Fruit fly (Drosophila melanogaster): Measurements from ENCODE around the gene CG14629.

The CG14629 gene

dm6 chrX:1033066-1033465, 18.3 kb upstream of the CG14629 start (continued):
- peak; percentile 97 for TF ChIP-seq vnd (GFP tag; IDR thresholded peaks at IDR 0.05; ENCODE audit: partially characterized antibody)
- no peak for TF ChIP-seq Tbp (GFP tag; optimal IDR thresholded peaks at IDR 0.05)
- peak; percentile 80; the same call in 2 of the 4 replicates for TF ChIP-seq Gug (GFP tag; IDR thresholded peaks at IDR 0.05)
- TF ChIP-seq CG11085 (GFP tag; IDR thresholded peaks at IDR 0.05) = peak; percentile 37; the same call in 1 of the 2 replicates
- TF ChIP-seq CG7745 (tag; optimal IDR thresholded peaks at IDR 0.05) = no peak
- TF ChIP-seq MESR4 (GFP tag; optimal IDR thresholded peaks at IDR 0.05) = peak; percentile 31
- TF ChIP-seq CG4617 (GFP tag; optimal IDR thresholded peaks at IDR 0.05; ENCODE audit: borderline replicate concordance) = peak; percentile 14
- TF ChIP-seq CG11695 (GFP tag; IDR thresholded peaks at IDR 0.05) = no peak
- peak; percentile 30; the same call in 1 of the 3 replicates for TF ChIP-seq CG34422 (GFP tag; IDR thresholded peaks at IDR 0.05)
- TF ChIP-seq nau (GFP tag; optimal IDR thresholded peaks at IDR 0.05) = no peak
- no peak for TF ChIP-seq kah (GFP tag; optimal IDR thresholded peaks at IDR 0.05)
- TF ChIP-seq schlank (tag; optimal IDR thresholded peaks at IDR 0.05) = no peak
- TF ChIP-seq CG4854 (GFP tag; optimal IDR thresholded peaks at IDR 0.05) = no peak
- TF ChIP-seq knrl (GFP tag; IDR thresholded peaks at IDR 0.05; ENCODE audit: partially characterized antibody) = peak; percentile 98
- peak; percentile 99 for TF ChIP-seq chinmo (GFP tag; IDR thresholded peaks at IDR 0.05; ENCODE audit: partially characterized antibody)
- TF ChIP-seq so (GFP tag; IDR thresholded peaks at IDR 0.05) = no peak
- peak; percentile 75 for TF ChIP-seq Rfx (GFP tag; IDR thresholded peaks at IDR 0.05)
- TF ChIP-seq cato (GFP tag; optimal IDR thresholded peaks at IDR 0.05; ENCODE audit: borderline replicate concordance) = no peak
- TF ChIP-seq sd (tag; optimal IDR thresholded peaks at IDR 0.05) = no peak
- TF ChIP-seq lbe (GFP tag; optimal IDR thresholded peaks at IDR 0.05) = peak; percentile 13
- peak; percentile 24 for TF ChIP-seq HmgD (GFP tag; optimal IDR thresholded peaks at IDR 0.05)
- TF ChIP-seq CG14014 (GFP tag; IDR thresholded peaks at IDR 0.05) = 0 out of 2 replicates have a peak, but pooled peaks have one; percentile 12
- TF ChIP-seq CG17186 (GFP tag; optimal IDR thresholded peaks at IDR 0.05) = peak; percentile 44
- TF ChIP-seq CG2120 (GFP tag; optimal IDR thresholded peaks at IDR 0.05) = peak; percentile 21
- peak; percentile 41 for TF ChIP-seq B-H2 (GFP tag; optimal IDR thresholded peaks at IDR 0.05)
- TF ChIP-seq Trl (optimal IDR thresholded peaks at IDR 0.05) = no peak
- peak; percentile 8 for TF ChIP-seq Trl (GFP tag; optimal IDR thresholded peaks at IDR 0.05)
- TF ChIP-seq da (GFP tag; optimal IDR thresholded peaks at IDR 0.05) = no peak
- peak; percentile 30 for TF ChIP-seq CG12659 (GFP tag; optimal IDR thresholded peaks at IDR 0.05)
- TF ChIP-seq CG14667 (GFP tag; IDR thresholded peaks at IDR 0.05) = 0 out of 2 replicates have a peak, but pooled peaks have one; percentile 11
- TF ChIP-seq Sry-δ (GFP tag; optimal IDR thresholded peaks at IDR 0.05) = peak; percentile 96
- peak; percentile 96 for TF ChIP-seq Scr (GFP tag; IDR thresholded peaks at IDR 0.05; ENCODE audit: partially characterized antibody)

- peak; percentile 80 for TF ChIP-seq sr (GFP tag; IDR thresholded peaks at IDR 0.05)
- no peak for TF ChIP-seq cas (GFP tag; IDR thresholded peaks at IDR 0.05)
- TF ChIP-seq Dll (GFP tag; IDR thresholded peaks at IDR 0.05; ENCODE audit: partially characterized antibody) = 0 out of 4 replicates have a peak, but pooled peaks have one; percentile 2
- TF ChIP-seq grau (tag; optimal IDR thresholded peaks at IDR 0.05) = peak; percentile 11
- peak; percentile 55 for TF ChIP-seq cad (GFP tag; optimal IDR thresholded peaks at IDR 0.05)
- no peak for TF ChIP-seq phol (tag; optimal IDR thresholded peaks at IDR 0.05)
- TF ChIP-seq CG17359 (tag; optimal IDR thresholded peaks at IDR 0.05) = peak; percentile 7
- TF ChIP-seq CG11696 (GFP tag; IDR thresholded peaks at IDR 0.05) = peak; percentile 84
- TF ChIP-seq Sox102F (GFP tag; optimal IDR thresholded peaks at IDR 0.05) = peak; percentile 17
- TF ChIP-seq Drgx (GFP tag; IDR thresholded peaks at IDR 0.05) = peak; percentile 47; the same call in 1 of the 2 replicates
- TF ChIP-seq bbx (GFP tag; IDR thresholded peaks at IDR 0.05; ENCODE audit: partially characterized antibody) = no peak
- TF ChIP-seq CoRest (tag; optimal IDR thresholded peaks at IDR 0.05) = peak; percentile 13
- TF ChIP-seq HmgZ (tag; optimal IDR thresholded peaks at IDR 0.05) = no peak
- no peak for TF ChIP-seq CG34224 (GFP tag; IDR thresholded peaks at IDR 0.05; ENCODE audit: partially characterized antibody)
- TF ChIP-seq Dref (GFP tag; IDR thresholded peaks at IDR 0.05) = no peak
- peak; percentile 48 for TF ChIP-seq CG18599 (GFP tag; optimal IDR thresholded peaks at IDR 0.05)
- TF ChIP-seq CG6654 (GFP tag; optimal IDR thresholded peaks at IDR 0.05) = peak; percentile 96
- no peak for TF ChIP-seq Dip3 (GFP tag; optimal IDR thresholded peaks at IDR 0.05)
- TF ChIP-seq Fer2 (tag; optimal IDR thresholded peaks at IDR 0.05) = no peak
These were observed 9.8 kb upstream of the CG14629 start for dm6 chrX:1041407-1042038.

Measured in whole organism, embryonic.